Worm (Caenorhabditis elegans): ENCODE data around the gene pdcd-2.

ce11 chrIII:4394496-4394895 lies 23.4 kb downstream of the pdcd-2 start, which contains the start of gene R07E5.4:
- TF ChIP-seq pax-3 (tag; optimal IDR thresholded peaks at IDR 0.05), result no peak
- no peak for TF ChIP-seq lin-39 (tag; optimal IDR thresholded peaks at IDR 0.05)
- TF ChIP-seq pqm-1 (tag; optimal IDR thresholded peaks at IDR 0.05), result no peak
- TF ChIP-seq nhr-77 (tag; optimal IDR thresholded peaks at IDR 0.05), result no peak
- no peak for TF ChIP-seq egl-27 (tag; optimal IDR thresholded peaks at IDR 0.05)
- TF ChIP-seq blmp-1 (tag; optimal IDR thresholded peaks at IDR 0.05), result no peak
- TF ChIP-seq mdl-1 (tag; optimal IDR thresholded peaks at IDR 0.05), result no peak
- no peak for TF ChIP-seq dpl-1 (GFP tag; optimal IDR thresholded peaks at IDR 0.05)

Data from whole organism, L1 larva.